Worm (Caenorhabditis elegans): Measurements from ENCODE around the gene msp-59.
"Not testable (repeated sequence)": the region's sequence is repeated elsewhere in the genome, so short reads cannot be mapped to it uniquely, and the experiment has no call there.

msp-59 gene

ce11 chrIV:5308046-5308643, 4.8 kb downstream of the msp-59 start, which contains the start of the genes ZK354.9 and msp-58:
Gene ZK354.9, minus strand, starts transcription at chrIV:5308146.
Gene msp-58, plus strand, starts transcription at chrIV:5308593.
- TF ChIP-seq ets-7 (tag; optimal IDR thresholded peaks at IDR 0.05); tbx-37 (GFP tag; conservative IDR thresholded peaks at IDR 0.05); sea-1 (GFP tag; conservative IDR thresholded peaks at IDR 0.05): not testable (repeated sequence)

DNA sequence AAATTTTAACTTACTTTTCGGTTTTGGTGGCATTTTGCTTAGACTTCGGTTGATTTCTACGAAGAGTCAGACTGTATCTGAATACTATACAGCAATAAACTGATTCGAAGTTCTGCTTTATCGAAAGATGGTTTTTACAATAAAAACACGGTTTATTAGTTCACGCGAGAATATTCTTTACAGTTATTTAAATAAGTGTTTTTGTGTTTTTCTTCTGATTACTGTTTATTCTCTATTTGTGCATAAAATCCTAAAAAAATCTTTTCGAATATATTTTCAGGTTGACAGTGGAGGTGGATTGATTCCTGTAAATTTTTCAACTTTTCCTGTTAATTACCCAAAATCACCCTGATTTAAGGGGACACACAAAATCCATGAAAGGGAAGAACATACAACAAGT, 6.9 kb downstream of the msp-59 start, which contains the start of gene ZK354.8:
Gene ZK354.8 (minus strand): TSS at position 101 of the 400 bp plus-strand sequence.
- TF ChIP-seq tra-4 (tag; optimal IDR thresholded peaks at IDR 0.05) (no peak), F13C5.2 (tag; optimal IDR thresholded peaks at IDR 0.05) (no peak), ets-7 (tag; optimal IDR thresholded peaks at IDR 0.05) (no peak), ceh-36 (tag; optimal IDR thresholded peaks at IDR 0.05) (no peak), tbx-11 (GFP tag; IDR thresholded peaks at IDR 0.05) (no peak), flt-1 (GFP tag; IDR thresholded peaks at IDR 0.05) (no peak), tbx-37 (GFP tag; conservative IDR thresholded peaks at IDR 0.05) (no peak), pes-1 (GFP tag; IDR thresholded peaks at IDR 0.05) (no peak), aly-1 (tag; optimal IDR thresholded peaks at IDR 0.05) (no peak), ama-1 (optimal IDR thresholded peaks at IDR 0.05) (no peak), hnd-1 (tag; optimal IDR thresholded peaks at IDR 0.05) (no peak), hmbx-1 (tag; optimal IDR thresholded peaks at IDR 0.05) (no peak), scrt-1 (GFP tag; IDR thresholded peaks at IDR 0.05) (no peak), hmg-4 (GFP tag; optimal IDR thresholded peaks at IDR 0.05) (no peak), sea-1 (GFP tag; conservative IDR thresholded peaks at IDR 0.05) (no peak), ceh-13 (GFP tag; optimal IDR thresholded peaks at IDR 0.05) (no peak), B0310.2 (tag; optimal IDR thresholded peaks at IDR 0.05) (no peak)

ce11 chrIV:5303030-5303429, 9.9 kb downstream of the msp-59 start, which contains the start of gene ZK354.7:
Gene ZK354.7, minus strand, starts transcription at chrIV:5303130.
- TF ChIP-seq hmbx-1 (tag; optimal IDR thresholded peaks at IDR 0.05) (no peak), sea-1 (GFP tag; conservative IDR thresholded peaks at IDR 0.05) (no peak), hmg-4 (GFP tag; optimal IDR thresholded peaks at IDR 0.05) (no peak), hnd-1 (tag; optimal IDR thresholded peaks at IDR 0.05) (no peak), F13C5.2 (tag; optimal IDR thresholded peaks at IDR 0.05) (no peak), aly-1 (tag; optimal IDR thresholded peaks at IDR 0.05) (no peak), ets-7 (tag; optimal IDR thresholded peaks at IDR 0.05) (no peak)

DNA sequence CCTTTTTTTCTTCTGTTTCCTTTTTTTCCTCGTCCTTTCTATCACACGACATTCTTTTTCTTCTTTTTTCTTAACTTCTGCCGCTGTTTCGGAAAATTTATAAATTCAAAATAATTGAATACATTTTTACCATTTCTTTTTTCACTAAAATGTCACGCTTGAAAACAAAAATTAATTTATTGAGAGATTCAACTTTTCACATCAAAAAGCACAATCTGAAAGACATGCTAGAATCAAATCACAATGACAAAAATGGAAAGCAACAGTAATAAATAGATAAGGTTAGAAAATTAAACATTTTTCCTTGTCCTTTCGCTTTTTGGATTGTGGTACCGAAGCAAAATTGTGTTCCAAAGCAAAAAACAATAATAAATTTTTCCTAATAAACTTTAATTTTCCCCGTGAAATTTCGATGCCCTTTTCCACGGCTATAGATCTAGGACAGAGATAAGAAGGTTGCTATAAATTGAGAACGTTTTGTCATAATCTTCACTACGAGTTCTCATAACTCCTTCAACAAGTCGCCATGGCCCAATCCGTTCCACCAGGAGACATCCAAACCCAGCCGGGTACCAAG, 15.4 kb downstream of the msp-59 start, which contains the start of the genes ZK354.6 and msp-113:
Gene ZK354.6 (minus strand): TSS at position 101 of the 577 bp plus-strand sequence.
Gene msp-113 (plus strand): TSS at position 527 of the 577 bp plus-strand sequence.
- TF ChIP-seq F13C5.2 (tag; optimal IDR thresholded peaks at IDR 0.05): no peak
- no peak for TF ChIP-seq pes-1 (GFP tag; IDR thresholded peaks at IDR 0.05)
- no peak for TF ChIP-seq ets-7 (tag; optimal IDR thresholded peaks at IDR 0.05)
- TF ChIP-seq hmg-4 (GFP tag; optimal IDR thresholded peaks at IDR 0.05): no peak
- TF ChIP-seq ceh-36 (tag; optimal IDR thresholded peaks at IDR 0.05): no peak
- TF ChIP-seq tbx-11 (GFP tag; IDR thresholded peaks at IDR 0.05): no peak
- no peak for TF ChIP-seq ceh-13 (GFP tag; optimal IDR thresholded peaks at IDR 0.05)
- TF ChIP-seq tra-4 (tag; optimal IDR thresholded peaks at IDR 0.05): no peak
- TF ChIP-seq flt-1 (GFP tag; IDR thresholded peaks at IDR 0.05): no peak
- no peak for TF ChIP-seq ama-1 (optimal IDR thresholded peaks at IDR 0.05)
- TF ChIP-seq aly-1 (tag; optimal IDR thresholded peaks at IDR 0.05): no peak
- no peak for TF ChIP-seq B0310.2 (tag; optimal IDR thresholded peaks at IDR 0.05)
- no peak for TF ChIP-seq hnd-1 (tag; optimal IDR thresholded peaks at IDR 0.05)
- no peak for TF ChIP-seq scrt-1 (GFP tag; IDR thresholded peaks at IDR 0.05)
- TF ChIP-seq tbx-37 (GFP tag; conservative IDR thresholded peaks at IDR 0.05): no peak
- no peak for TF ChIP-seq hmbx-1 (tag; optimal IDR thresholded peaks at IDR 0.05)
- no peak for TF ChIP-seq sea-1 (GFP tag; conservative IDR thresholded peaks at IDR 0.05)

DNA sequence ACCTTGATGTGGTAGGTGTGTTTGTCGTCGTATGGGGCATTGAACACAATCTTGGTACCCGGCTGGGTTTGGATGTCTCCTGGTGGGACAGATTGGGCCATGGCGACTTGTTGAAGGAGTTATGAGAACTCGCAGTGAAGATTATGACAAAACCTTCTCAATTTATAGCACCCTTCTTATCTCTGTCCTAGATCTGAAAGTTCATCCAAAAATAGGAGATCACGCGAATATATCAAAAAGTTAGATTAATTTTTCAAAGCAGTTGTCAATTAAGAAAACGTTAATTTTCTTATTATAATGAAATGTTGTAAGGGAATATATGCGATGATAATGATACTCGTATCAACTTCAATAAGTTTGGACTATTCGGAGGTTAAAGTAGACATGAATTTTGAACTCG, 17.7 kb downstream of the msp-59 start, which contains the start of gene msp-51:
Gene msp-51 (minus strand): TSS at position 101 of the 400 bp plus-strand sequence.
- not testable (repeated sequence) for TF ChIP-seq tbx-11 (GFP tag; IDR thresholded peaks at IDR 0.05); hmg-4 (GFP tag; optimal IDR thresholded peaks at IDR 0.05); tbx-37 (GFP tag; conservative IDR thresholded peaks at IDR 0.05)

DNA sequence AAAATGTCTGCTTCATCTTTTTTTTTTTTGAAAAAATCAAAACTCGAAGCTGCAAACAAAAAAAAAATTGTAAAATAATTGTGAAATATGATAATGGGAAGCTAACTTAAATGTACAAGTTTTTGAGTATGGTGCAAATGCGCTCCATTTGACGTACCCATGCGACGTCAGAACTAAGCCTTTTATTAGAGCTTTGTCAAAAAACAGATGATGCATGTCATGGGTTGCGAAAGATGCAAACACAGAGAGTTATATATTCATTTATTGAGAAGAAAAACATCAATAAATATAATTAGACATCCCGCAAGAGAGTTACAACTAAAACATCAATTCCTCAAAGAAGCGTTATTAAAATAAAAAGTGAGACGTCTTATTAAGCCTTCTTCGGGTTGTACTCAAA, 18.4 kb downstream of the msp-59 start:
- TF ChIP-seq hnd-1 (tag; optimal IDR thresholded peaks at IDR 0.05): no peak
- no peak for TF ChIP-seq ceh-36 (tag; optimal IDR thresholded peaks at IDR 0.05)
- TF ChIP-seq flt-1 (GFP tag; IDR thresholded peaks at IDR 0.05): no peak
- TF ChIP-seq sea-1 (GFP tag; conservative IDR thresholded peaks at IDR 0.05): no peak
- TF ChIP-seq ets-7 (tag; optimal IDR thresholded peaks at IDR 0.05): no peak
- TF ChIP-seq ama-1 (optimal IDR thresholded peaks at IDR 0.05): no peak
- no peak for TF ChIP-seq tbx-11 (GFP tag; IDR thresholded peaks at IDR 0.05)
- no peak for TF ChIP-seq tra-4 (tag; optimal IDR thresholded peaks at IDR 0.05)
- no peak for TF ChIP-seq pes-1 (GFP tag; IDR thresholded peaks at IDR 0.05)
- TF ChIP-seq hmg-4 (GFP tag; optimal IDR thresholded peaks at IDR 0.05): no peak
- TF ChIP-seq tbx-37 (GFP tag; conservative IDR thresholded peaks at IDR 0.05): no peak
- no peak for TF ChIP-seq hmbx-1 (tag; optimal IDR thresholded peaks at IDR 0.05)
- no peak for TF ChIP-seq ceh-13 (GFP tag; optimal IDR thresholded peaks at IDR 0.05)
- TF ChIP-seq scrt-1 (GFP tag; IDR thresholded peaks at IDR 0.05): no peak

DNA sequence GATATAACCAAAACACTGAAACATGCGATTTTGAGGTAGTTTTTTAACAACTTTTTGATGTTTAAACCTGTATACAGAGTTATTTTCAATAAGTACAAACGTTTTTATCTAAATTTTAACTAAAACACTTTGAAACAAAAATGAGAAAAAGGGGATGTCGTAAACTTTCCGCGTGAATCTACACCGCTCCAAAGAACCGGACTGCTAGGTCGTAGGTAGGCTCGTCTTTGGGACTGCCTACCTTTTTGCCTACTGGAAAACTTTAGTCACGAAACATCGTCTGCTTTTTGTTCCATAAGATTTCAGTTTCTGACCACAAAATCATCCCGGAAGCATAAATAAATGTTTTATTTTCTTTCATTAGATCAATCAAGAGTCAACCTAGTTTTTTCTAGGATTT, 21.7 kb downstream of the msp-59 start:
- no peak for TF ChIP-seq tbx-11 (GFP tag; IDR thresholded peaks at IDR 0.05)
- no peak for TF ChIP-seq flt-1 (GFP tag; IDR thresholded peaks at IDR 0.05)
- no peak for TF ChIP-seq hmbx-1 (tag; optimal IDR thresholded peaks at IDR 0.05)

DNA sequence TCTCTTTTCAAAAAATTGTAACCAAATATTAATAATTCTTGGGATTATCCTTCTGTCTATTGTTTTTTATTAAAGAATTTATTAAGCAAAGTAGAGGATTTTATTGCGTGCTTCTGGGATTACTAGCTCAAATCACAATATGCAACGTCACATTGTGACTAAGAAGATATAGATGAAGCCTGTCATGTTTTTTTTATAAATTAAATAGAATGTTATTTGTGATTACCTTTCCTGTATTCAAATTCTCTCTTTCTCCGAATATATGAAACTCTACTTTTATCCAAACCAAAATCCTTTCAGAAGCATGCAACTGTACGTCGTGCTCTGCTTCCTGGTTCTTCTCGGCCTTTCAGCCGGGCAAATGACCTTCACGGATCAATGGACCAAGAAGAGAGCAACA, 22.4 kb downstream of the msp-59 start, which contains the start of gene nlp-47:
Gene nlp-47 (plus strand): TSS at position 301 of the 400 bp plus-strand sequence.
- TF ChIP-seq ama-1 (optimal IDR thresholded peaks at IDR 0.05) (no peak), hmg-4 (GFP tag; optimal IDR thresholded peaks at IDR 0.05) (no peak), pes-1 (GFP tag; IDR thresholded peaks at IDR 0.05) (no peak)

Measured in whole organism, early embryonic.